Worm (Caenorhabditis elegans): ENCODE results near the gene F17E9.5.

The F17E9.5 gene

DNA sequence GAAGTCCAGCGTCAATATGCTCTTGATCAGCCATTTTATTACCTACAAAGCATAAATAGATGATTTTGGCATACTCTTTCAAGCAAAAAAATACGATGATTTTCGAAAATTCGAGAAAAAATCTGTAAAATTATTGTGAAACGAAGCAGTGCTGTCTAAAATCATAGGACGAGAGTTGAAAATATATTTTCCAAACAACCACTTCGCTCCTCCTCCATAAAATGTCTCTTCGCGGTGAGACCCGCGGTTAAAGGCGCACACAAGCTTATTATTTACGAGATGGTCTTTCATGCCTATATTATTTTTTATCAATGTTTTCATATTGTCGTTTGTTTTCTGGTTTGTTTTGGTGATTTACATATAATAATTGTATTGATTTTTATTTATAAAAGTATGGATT, 33.7 kb downstream of the F17E9.5 start, which contains the start of gene nap-1 (continued):
- TF ChIP-seq nhr-77 (tag; optimal IDR thresholded peaks at IDR 0.05) (peak; percentile 83), sdz-12 (GFP tag; optimal IDR thresholded peaks at IDR 0.05) (no peak), gei-8 (GFP tag; optimal IDR thresholded peaks at IDR 0.05) (no peak), hlh-30 (tag; optimal IDR thresholded peaks at IDR 0.05; ENCODE audit: insufficient read depth) (peak; percentile 78), vab-7 (GFP tag; IDR thresholded peaks at IDR 0.05) (no peak), F37D6.2 (tag; optimal IDR thresholded peaks at IDR 0.05) (no peak), daf-16 (GFP tag; optimal IDR thresholded peaks at IDR 0.05) (no peak), daf-16 (tag; optimal IDR thresholded peaks at IDR 0.05) (peak; percentile 87)

DNA sequence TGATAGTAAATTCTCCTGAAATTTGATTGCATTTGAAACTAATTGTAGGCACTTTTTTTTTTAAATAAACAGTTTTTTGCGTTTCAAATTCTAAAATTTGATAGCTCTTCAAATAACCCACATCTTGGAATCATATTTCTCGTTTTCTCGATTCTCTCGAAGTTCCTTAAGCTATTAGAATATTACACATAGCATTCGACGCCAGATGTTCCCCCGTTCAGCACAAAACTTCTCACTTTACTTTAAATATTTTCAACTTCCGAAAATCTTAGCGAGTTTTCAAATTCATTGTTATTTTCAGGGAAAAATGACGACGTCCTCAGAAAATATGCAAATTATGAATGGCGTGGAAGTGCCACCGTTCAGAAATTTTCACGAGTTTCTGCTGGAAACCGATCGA, 34.1 kb downstream of the F17E9.5 start, which contains the start of gene praf-3:
Gene praf-3 (plus strand): TSS at position 301 of the 400 bp plus-strand sequence.
- TF ChIP-seq nhr-111 (GFP tag; optimal IDR thresholded peaks at IDR 0.05) (no peak), lin-15B (tag; optimal IDR thresholded peaks at IDR 0.05) (no peak), mxl-3 (GFP tag; optimal IDR thresholded peaks at IDR 0.05) (no peak), snpc-4 (tag; optimal IDR thresholded peaks at IDR 0.05) (no peak), fkh-10 (GFP tag; optimal IDR thresholded peaks at IDR 0.05) (no peak), unc-62 (GFP tag; optimal IDR thresholded peaks at IDR 0.05 in 1 of 2) (no peak), unc-62 (tag; optimal IDR thresholded peaks at IDR 0.05) (no peak), mdl-1 (tag; optimal IDR thresholded peaks at IDR 0.05) (no peak)

DNA sequence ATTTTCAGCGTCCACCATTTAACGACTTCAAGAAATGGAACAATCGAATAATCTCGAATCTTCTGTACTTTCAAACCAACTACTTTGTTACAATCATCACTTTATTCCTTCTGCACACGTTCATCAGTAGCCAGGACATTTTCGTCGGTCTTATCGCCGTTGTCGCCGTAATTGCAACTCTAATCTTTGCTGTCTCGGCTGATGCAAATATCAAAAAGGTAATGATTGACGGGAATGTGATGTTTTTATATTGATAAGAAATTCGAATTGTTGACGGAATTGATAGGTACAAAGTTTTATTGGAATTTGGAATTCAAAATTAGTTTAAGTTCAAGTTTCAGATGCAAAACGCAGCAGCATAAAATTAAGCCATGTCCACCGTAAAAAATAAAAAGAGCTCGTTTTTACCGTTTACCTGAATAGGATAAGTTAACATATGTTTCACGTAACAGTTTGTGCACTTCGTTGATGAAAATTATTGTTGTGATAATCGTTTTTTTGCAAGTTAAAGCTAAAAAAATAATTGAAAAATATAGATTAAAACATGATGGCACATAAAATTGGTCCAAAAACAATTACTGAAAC, 34.7 kb downstream of the F17E9.5 start:
- TF ChIP-seq daf-12 (tag; optimal IDR thresholded peaks at IDR 0.05) (no peak), ceh-82 (tag; optimal IDR thresholded peaks at IDR 0.05) (no peak), zip-11 (GFP tag; IDR thresholded peaks at IDR 0.05) (no peak), zfp-3 (GFP tag; conservative IDR thresholded peaks at IDR 0.05) (no peak), gei-8 (GFP tag; optimal IDR thresholded peaks at IDR 0.05) (no peak), aly-2 (tag; optimal IDR thresholded peaks at IDR 0.05) (no peak), pqm-1 (tag; optimal IDR thresholded peaks at IDR 0.05) (peak; percentile 92), pha-4 (GFP tag; IDR thresholded peaks at IDR 0.05) (no peak), pha-4 (tag; optimal IDR thresholded peaks at IDR 0.05) (no peak), lin-39 (tag; optimal IDR thresholded peaks at IDR 0.05) (no peak), ZK337.2 (GFP tag; IDR thresholded peaks at IDR 0.05) (no peak), sdz-12 (GFP tag; optimal IDR thresholded peaks at IDR 0.05) (no peak), nhr-102 (tag; optimal IDR thresholded peaks at IDR 0.05) (peak; percentile 11), dmd-9 (GFP tag; IDR thresholded peaks at IDR 0.05) (no peak), Y105C5A.15 (GFP tag; IDR thresholded peaks at IDR 0.05) (no peak), nhr-25 (tag; optimal IDR thresholded peaks at IDR 0.05; ENCODE audit: borderline replicate concordance, insufficient read depth) (no peak), cey-2 (tag; optimal IDR thresholded peaks at IDR 0.05; ENCODE audit: borderline replicate concordance, insufficient read depth) (no peak), Y5F2A.4 (GFP tag; optimal IDR thresholded peaks at IDR 0.05) (no peak), php-3 (GFP tag; IDR thresholded peaks at IDR 0.05) (peak; percentile 89), fkh-10 (GFP tag; optimal IDR thresholded peaks at IDR 0.05) (no peak), dpl-1 (GFP tag; optimal IDR thresholded peaks at IDR 0.05) (no peak), ceh-32 (tag; optimal IDR thresholded peaks at IDR 0.05; ENCODE audit: poor library complexity) (no peak), ces-1 (GFP tag; optimal IDR thresholded peaks at IDR 0.05) (no peak), ceh-20 (GFP tag; IDR thresholded peaks at IDR 0.05) (no peak), F26F4.8 (GFP tag; conservative IDR thresholded peaks at IDR 0.05) (no peak), egl-43 (GFP tag; IDR thresholded peaks at IDR 0.05) (no peak), nhr-77 (tag; optimal IDR thresholded peaks at IDR 0.05) (peak; percentile 41), ceh-62 (tag; optimal IDR thresholded peaks at IDR 0.05) (no peak), F44E2.7 (GFP tag; IDR thresholded peaks at IDR 0.05) (no peak), attf-4 (tag; optimal IDR thresholded peaks at IDR 0.05) (no peak), F49E8.2 (tag; optimal IDR thresholded peaks at IDR 0.05; ENCODE audit: borderline replicate concordance) (no peak), vab-7 (GFP tag; IDR thresholded peaks at IDR 0.05) (no peak), madf-9 (GFP tag; conservative IDR thresholded peaks at IDR 0.05) (no peak), ceh-28 (tag; optimal IDR thresholded peaks at IDR 0.05) (no peak), lir-3 (tag; optimal IDR thresholded peaks at IDR 0.05) (no peak), lsy-2 (tag; optimal IDR thresholded peaks at IDR 0.05) (no peak)
